Fruit fly (Drosophila melanogaster): ENCODE data around the gene CG18599.
A peak's percentile ranks its signal among the peaks of the same experiment; 100 is the strongest.

CG18599 gene

DNA sequence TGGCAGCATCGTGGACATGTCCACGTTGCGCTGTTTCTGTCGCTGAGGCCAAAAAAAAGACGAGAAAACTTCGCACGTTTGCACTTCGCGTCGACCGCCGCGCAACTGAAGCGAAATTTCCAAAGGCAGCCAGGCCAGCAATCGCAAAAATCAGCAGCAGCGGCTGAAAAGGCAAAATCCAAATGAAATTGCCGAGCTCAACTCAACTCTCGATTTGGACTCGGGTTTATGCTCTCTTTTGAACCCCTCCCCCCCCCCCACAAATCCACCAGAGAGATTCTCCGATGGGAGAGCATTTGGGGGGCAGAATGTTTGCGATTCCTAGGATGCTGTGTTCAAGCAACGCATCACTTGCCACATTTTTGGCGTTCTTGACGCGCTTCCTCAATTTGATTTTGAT lies 46.7 kb downstream of the CG18599 start, which contains the start of gene PKD (continued):
- TF ChIP-seq Ada2b (GFP tag; IDR thresholded peaks at IDR 0.05) (no peak), ken (GFP tag; IDR thresholded peaks at IDR 0.05) (no peak), CG7372 (GFP tag; IDR thresholded peaks at IDR 0.05) (no peak), CG14965 (GFP tag; optimal IDR thresholded peaks at IDR 0.05; ENCODE audit: borderline replicate concordance) (no peak), Dad (GFP tag; optimal IDR thresholded peaks at IDR 0.05) (no peak), hkb (optimal IDR thresholded peaks at IDR 0.05) (no peak), hkb (GFP tag; IDR thresholded peaks at IDR 0.05) (0 out of 2 replicates have a peak, but pooled peaks have one; percentile 13), TFAM (GFP tag; optimal IDR thresholded peaks at IDR 0.05) (no peak), Gsc (GFP tag; IDR thresholded peaks at IDR 0.05) (no peak), CG18764 (GFP tag; optimal IDR thresholded peaks at IDR 0.05) (no peak), lbe (GFP tag; optimal IDR thresholded peaks at IDR 0.05) (no peak), CG4424 (GFP tag; optimal IDR thresholded peaks at IDR 0.05) (no peak), D (optimal IDR thresholded peaks at IDR 0.05) (no peak), D (GFP tag; optimal IDR thresholded peaks at IDR 0.05) (no peak), Myb (GFP tag; optimal IDR thresholded peaks at IDR 0.05) (no peak), CG17361 (GFP tag; IDR thresholded peaks at IDR 0.05) (no peak), D19B (GFP tag; optimal IDR thresholded peaks at IDR 0.05) (no peak), Scr (GFP tag; IDR thresholded peaks at IDR 0.05; ENCODE audit: partially characterized antibody) (peak; percentile 9; the same call in 1 of the 2 replicates), CG9932 (GFP tag; IDR thresholded peaks at IDR 0.05) (0 out of 2 replicates have a peak, but pooled peaks have one; percentile 14), Adf1 (GFP tag; IDR thresholded peaks at IDR 0.05) (peak; percentile 28; the same call in 1 of the 2 replicates), zen2 (GFP tag; IDR thresholded peaks at IDR 0.05; ENCODE audit: partially characterized antibody) (no peak), CG11085 (GFP tag; IDR thresholded peaks at IDR 0.05) (no peak), CG8290 (GFP tag; optimal IDR thresholded peaks at IDR 0.05) (no peak), CG8290 (tag; optimal IDR thresholded peaks at IDR 0.05) (peak in 1 of 2 experiments; percentile 13), tio (GFP tag; optimal IDR thresholded peaks at IDR 0.05) (no peak), Kr (GFP tag; optimal IDR thresholded peaks at IDR 0.05) (no peak), pita (GFP tag; optimal IDR thresholded peaks at IDR 0.05) (no peak), CG10654 (GFP tag; optimal IDR thresholded peaks at IDR 0.05) (no peak), ewg (GFP tag; optimal IDR thresholded peaks at IDR 0.05) (no peak), CG10543 (GFP tag; optimal IDR thresholded peaks at IDR 0.05) (peak; percentile 16), CG32532 (GFP tag; IDR thresholded peaks at IDR 0.05) (no peak), abd-A (tag; optimal IDR thresholded peaks at IDR 0.05) (peak; percentile 80)

DNA sequence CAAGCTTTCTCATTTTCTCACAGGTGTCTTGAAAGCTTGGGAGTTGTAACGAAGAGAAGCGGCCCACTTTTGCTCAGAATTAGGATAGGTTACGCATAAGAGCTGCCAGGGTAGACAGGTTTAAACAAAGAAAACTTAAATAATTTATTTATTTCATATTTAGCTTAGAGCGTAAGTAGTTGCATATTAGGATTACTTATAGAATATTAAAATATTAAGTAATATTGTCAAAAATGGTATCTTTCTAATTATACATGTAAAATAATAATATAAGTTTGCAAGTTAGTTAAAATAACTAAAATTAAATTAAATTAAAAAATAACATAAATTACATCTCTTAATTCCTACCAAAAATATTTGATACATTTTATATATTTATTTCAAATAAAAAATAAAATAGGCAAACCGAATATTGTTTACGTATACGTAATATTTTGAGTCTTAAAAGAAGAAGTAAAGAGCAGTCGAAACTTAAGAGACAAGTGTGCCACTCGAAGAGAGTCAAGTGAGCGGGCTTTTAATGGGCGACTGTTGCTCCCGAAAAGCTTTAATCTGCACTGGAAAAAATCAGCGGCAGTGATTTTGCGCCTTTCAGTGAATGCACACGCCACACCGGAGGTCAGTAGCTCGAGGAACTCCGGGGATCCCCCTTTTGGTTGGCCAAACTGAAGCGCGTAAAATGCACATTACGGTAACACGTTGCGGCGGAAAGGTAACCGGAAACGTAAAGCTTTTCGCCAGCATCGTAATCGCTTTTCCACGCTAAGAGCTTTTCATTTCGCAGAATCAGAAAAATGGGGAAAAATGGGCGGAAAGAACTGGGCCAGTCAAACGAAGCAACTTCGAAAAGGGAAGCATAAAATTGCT lies 47.5 kb downstream of the CG18599 start:
- TF ChIP-seq chn (GFP tag; optimal IDR thresholded peaks at IDR 0.05): peak; percentile 19
- TF ChIP-seq Ptx1 (GFP tag; IDR thresholded peaks at IDR 0.05): peak; percentile 41
- no peak for TF ChIP-seq CG31388 (GFP tag; optimal IDR thresholded peaks at IDR 0.05)
- TF ChIP-seq CG4707 (GFP tag; optimal IDR thresholded peaks at IDR 0.05): no peak
- TF ChIP-seq pb (GFP tag; optimal IDR thresholded peaks at IDR 0.05): peak; percentile 4
- TF ChIP-seq bsh (GFP tag; optimal IDR thresholded peaks at IDR 0.05): no peak
- TF ChIP-seq nerfin-1 (tag; optimal IDR thresholded peaks at IDR 0.05): no peak
- TF ChIP-seq CG6813 (GFP tag; optimal IDR thresholded peaks at IDR 0.05): no peak
- TF ChIP-seq Xrp1 (GFP tag; IDR thresholded peaks at IDR 0.05): peak; percentile 28; the same call in 1 of the 2 replicates
- no peak for TF ChIP-seq exex (tag; optimal IDR thresholded peaks at IDR 0.05)
- TF ChIP-seq az2 (GFP tag; optimal IDR thresholded peaks at IDR 0.05): no peak
- no peak for TF ChIP-seq CG14050 (GFP tag; IDR thresholded peaks at IDR 0.05)
- TF ChIP-seq zfh1 (GFP tag; IDR thresholded peaks at IDR 0.05): no peak; the same call in 2 of the 3 replicates
- TF ChIP-seq CG11504 (tag; optimal IDR thresholded peaks at IDR 0.05): peak; percentile 20
- TF ChIP-seq sob (GFP tag; IDR thresholded peaks at IDR 0.05): peak; percentile 38
- TF ChIP-seq TFAM (GFP tag; optimal IDR thresholded peaks at IDR 0.05): no peak
- TF ChIP-seq croc (GFP tag; conservative IDR thresholded peaks at IDR 0.05): no peak
- TF ChIP-seq Sin3A (optimal IDR thresholded peaks at IDR 0.05): no peak
- TF ChIP-seq Hmx (GFP tag; optimal IDR thresholded peaks at IDR 0.05): no peak
- no peak for TF ChIP-seq HmgD (GFP tag; optimal IDR thresholded peaks at IDR 0.05)
- no peak for TF ChIP-seq CG18764 (GFP tag; optimal IDR thresholded peaks at IDR 0.05)
- TF ChIP-seq CG2889 (GFP tag; IDR thresholded peaks at IDR 0.05): peak; percentile 31; the same call in 1 of the 3 replicates

Measured in whole organism, embryonic.